Fruit fly (Drosophila melanogaster) whole organism, pupa: ENCODE data around the gene CG18641.

Experiments
- CG13204 ChIP-seq: fragments of 200-800 bp; sonication (Bioruptor generic); optimal IDR thresholded peaks from 2 replicates; lab custom pipeline; 2018; ENCODE audit warnings: missing biosample characterization, mild to moderate bottlenecking, missing genetic modification characterization, moderate library complexity
- CG8159 ChIP-seq: fragments of 200-800 bp; sonication (Bioruptor generic); optimal IDR thresholded peaks from 3 replicates; lab custom pipeline; 2018; ENCODE audit warnings: missing biosample characterization, mild to moderate bottlenecking, missing genetic modification characterization, moderate library complexity

DNA sequence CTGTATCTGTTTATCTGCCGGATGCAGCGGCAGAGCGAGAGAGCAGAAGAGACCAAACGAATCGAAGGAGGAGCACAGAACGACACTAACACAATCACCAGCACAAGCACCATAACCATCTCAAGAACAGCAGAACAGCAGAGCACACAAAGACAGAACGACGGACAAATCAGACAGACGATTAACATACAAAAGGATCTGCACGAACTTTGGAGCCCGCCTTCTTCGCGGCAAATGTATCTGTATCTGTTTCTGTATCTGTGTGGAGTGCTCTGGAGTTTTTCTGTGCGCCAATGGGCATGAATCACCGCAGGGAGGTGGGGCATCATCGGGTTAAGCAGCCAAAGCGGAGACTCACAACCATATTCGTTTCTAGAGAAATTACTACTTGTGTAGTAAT is 33.4 kb upstream of the CG18641 start:
- TF ChIP-seq CG13204 (no peak), CG8159 (no peak)
